Fruit fly (Drosophila melanogaster) whole organism, embryonic: ENCODE results near the gene CG1801.

Experiments used
- ATbp ChIP-seq: fragments of 200-800 bp; sonication (Bioruptor generic); optimal IDR thresholded peaks from 2 replicates; lab custom pipeline; 2017; ENCODE audit warnings: missing biosample characterization, mild to moderate bottlenecking, missing genetic modification characterization, missing genetic modification reagents
- Adf1 ChIP-seq: fragments of 200-800 bp; sonication (Bioruptor generic); IDR thresholded peaks from 2 replicates; pipeline ENCODE4 v1.3.6; 2022; ENCODE audit warnings: missing biosample characterization, missing genetic modification characterization
- Atf-2 ChIP-seq: fragments of 200-800 bp; sonication (Bioruptor generic); optimal IDR thresholded peaks from 2 replicates; lab custom pipeline; 2016; ENCODE audit warnings: missing biosample characterization, missing genetic modification characterization
- CG1024 ChIP-seq: fragments of 200-800 bp; sonication (Bioruptor generic); IDR thresholded peaks from 2 replicates; pipeline ENCODE4 v1.3.6; 2022; ENCODE audit warnings: missing biosample characterization, missing genetic modification characterization
- CG12391 ChIP-seq: fragments of 200-800 bp; sonication (Bioruptor generic); optimal IDR thresholded peaks from 3 replicates; lab custom pipeline; 2018; ENCODE audit warnings: missing biosample characterization, mild to moderate bottlenecking, missing genetic modification characterization, moderate library complexity
- CG12659 ChIP-seq: fragments of 200-800 bp; sonication (Bioruptor generic); optimal IDR thresholded peaks from 3 replicates; lab custom pipeline; 2017; ENCODE audit warnings: mild to moderate bottlenecking, missing biosample characterization, missing genetic modification reagents, missing genetic modification characterization
- CG13287 ChIP-seq: fragments of 200-800 bp; sonication (Bioruptor generic); IDR thresholded peaks from 2 replicates; pipeline ENCODE4 v1.3.6; 2022; ENCODE audit warnings: missing biosample characterization, missing genetic modification characterization; ENCODE audit not compliant: partially characterized antibody
- CG1529 ChIP-seq: fragments of 200-800 bp; sonication (Bioruptor generic); optimal IDR thresholded peaks from 3 replicates; lab custom pipeline; 2018; ENCODE audit warnings: missing biosample characterization, missing genetic modification characterization
- CG17186 ChIP-seq: fragments of 200-800 bp; sonication (Bioruptor generic); optimal IDR thresholded peaks from 3 replicates; lab custom pipeline; 2017; ENCODE audit warnings: missing biosample characterization, missing genetic modification reagents, missing genetic modification characterization
- CG18011 ChIP-seq: fragments of 200-800 bp; sonication (Bioruptor generic); optimal IDR thresholded peaks from 2 replicates; lab custom pipeline; 2017; ENCODE audit warnings: missing biosample characterization, missing genetic modification characterization, mild to moderate bottlenecking, moderate library complexity, missing genotype
- CG18764 ChIP-seq: fragments of 200-800 bp; sonication (Bioruptor generic); optimal IDR thresholded peaks from 3 replicates; lab custom pipeline; 2016; ENCODE audit warnings: missing biosample characterization, missing genetic modification characterization
- CG31365 ChIP-seq: fragments of 200-800 bp; sonication (Bioruptor generic); optimal IDR thresholded peaks from 2 replicates; lab custom pipeline; 2018; ENCODE audit warnings: missing biosample characterization, mild to moderate bottlenecking, missing genetic modification characterization
- CG32767 ChIP-seq: fragments of 200-800 bp; sonication (Bioruptor generic); IDR thresholded peaks from 2 replicates; pipeline ENCODE4 v1.3.6; 2022; ENCODE audit warnings: missing biosample characterization, missing genetic modification characterization
- CG33213 ChIP-seq: fragments of 200-800 bp; sonication (Bioruptor generic); optimal IDR thresholded peaks from 3 replicates; lab custom pipeline; 2016; ENCODE audit warnings: missing biosample characterization, missing genetic modification characterization
- CG3847 ChIP-seq: fragments of 200-800 bp; sonication (Bioruptor generic); IDR thresholded peaks from 2 replicates; pipeline ENCODE4 v1.3.6; 2022; ENCODE audit warnings: missing biosample characterization, missing genetic modification characterization
- CG4328 ChIP-seq: fragments of 200-800 bp; sonication (Bioruptor generic); optimal IDR thresholded peaks from 3 replicates; lab custom pipeline; 2017; ENCODE audit warnings: missing biosample characterization, missing genetic modification reagents, missing genetic modification characterization
- CG4404 ChIP-seq: fragments of 200-800 bp; sonication (Bioruptor generic); IDR thresholded peaks from 2 replicates; pipeline ENCODE4 v1.3.6; 2022; ENCODE audit warnings: missing biosample characterization, missing genetic modification characterization
- CG4424 ChIP-seq: fragments of 200-800 bp; sonication (Bioruptor generic); optimal IDR thresholded peaks from 3 replicates; lab custom pipeline; 2016; ENCODE audit warnings: missing biosample characterization, missing genetic modification characterization
- CG6654 ChIP-seq: fragments of 200-800 bp; sonication (Bioruptor generic); optimal IDR thresholded peaks from 2 replicates; lab custom pipeline; 2017; ENCODE audit warnings: missing biosample characterization, mild to moderate bottlenecking, missing genetic modification characterization
- CG8924 ChIP-seq: fragments of 200-800 bp; optimal IDR thresholded peaks from 3 replicates; lab custom pipeline; 2019; ENCODE audit warnings: missing biosample characterization, mild to moderate bottlenecking, missing genetic modification characterization, moderate library complexity
- CTCF ChIP-seq: fragments of 200-800 bp; sonication (Bioruptor generic); optimal IDR thresholded peaks from 2 replicates; lab custom pipeline; 2017; ENCODE audit warnings: missing biosample characterization, mild to moderate bottlenecking, missing genetic modification characterization, moderate library complexity
- CoRest ChIP-seq: fragments of 200-800 bp; sonication (Bioruptor generic); optimal IDR thresholded peaks from 3 replicates; lab custom pipeline; 2018; ENCODE audit warnings: missing biosample characterization, mild to moderate bottlenecking, missing genetic modification characterization, moderate library complexity
- Ets65A ChIP-seq: fragments of 200-800 bp; sonication (Bioruptor generic); peaks from one replicate; lab custom pipeline; 2016; ENCODE audit warnings: missing biosample characterization, missing genetic modification characterization
- Ets97D ChIP-seq: fragments of 200-800 bp; sonication (Bioruptor generic); optimal IDR thresholded peaks from 3 replicates; lab custom pipeline; 2016; ENCODE audit warnings: missing biosample characterization, missing genetic modification characterization
- Hr51 ChIP-seq, 2 experiments: fragments of 200-800 bp; sonication (Bioruptor generic); optimal IDR thresholded peaks; 2 replicates in 1 of 2; 3 replicates in 1 of 2; lab custom pipeline; 2016 to 2018; ENCODE audit warnings: missing biosample characterization in 2 of 2, missing genetic modification characterization in 2 of 2, mild to moderate bottlenecking in 1 of 2, moderate library complexity in 1 of 2
- Lpt ChIP-seq: fragments of >200 bp; optimal IDR thresholded peaks from 2 replicates; lab custom pipeline; 2018; ENCODE audit warnings: missing biosample characterization, missing genetic modification characterization
- MBD-R2 ChIP-seq: fragments of 200-800 bp; sonication (Bioruptor generic); IDR thresholded peaks from 2 replicates; pipeline ENCODE4 v1.3.6; 2022; ENCODE audit warnings: missing biosample characterization, missing genetic modification characterization
- Nf-YA ChIP-seq: fragments of 200-800 bp; sonication (Bioruptor generic); IDR thresholded peaks from 2 replicates; pipeline ENCODE4 v1.3.6; 2022; ENCODE audit warnings: missing biosample characterization, missing genetic modification characterization
- Oli ChIP-seq: fragments of 200-800 bp; sonication (Bioruptor generic); optimal IDR thresholded peaks from 2 replicates; lab custom pipeline; 2018; ENCODE audit warnings: missing biosample characterization, mild to moderate bottlenecking, missing genetic modification characterization, moderate library complexity
- Poxn ChIP-seq: fragments of 200-800 bp; sonication (Bioruptor generic); IDR thresholded peaks from 2 replicates; pipeline ENCODE4 v1.3.6; 2022; ENCODE audit warnings: missing biosample characterization, missing genetic modification characterization
- Sry-δ ChIP-seq: fragments of 200-800 bp; sonication (Bioruptor generic); optimal IDR thresholded peaks from 2 replicates; lab custom pipeline; 2016; ENCODE audit warnings: missing biosample characterization, missing genetic modification characterization
- Vsx1 ChIP-seq: fragments of 200-800 bp; sonication (Bioruptor generic); optimal IDR thresholded peaks from 2 replicates; lab custom pipeline; 2017; ENCODE audit warnings: missing biosample characterization, mild to moderate bottlenecking, missing genetic modification characterization, missing genetic modification reagents
- ara ChIP-seq: fragments of 200-800 bp; sonication (Bioruptor generic); IDR thresholded peaks from 2 replicates; pipeline ENCODE4 v1.3.6; 2022; ENCODE audit warnings: missing biosample characterization, missing genetic modification characterization
- ash1 ChIP-seq: fragments of 200-800 bp; sonication (Bioruptor generic); optimal IDR thresholded peaks from 2 replicates; lab custom pipeline; 2018; ENCODE audit warnings: missing biosample characterization, mild to moderate bottlenecking, missing genetic modification characterization
- bbx ChIP-seq: fragments of 200-800 bp; sonication (Bioruptor generic); IDR thresholded peaks from 2 replicates; pipeline ENCODE4 v1.3.6; 2022; ENCODE audit warnings: missing biosample characterization, missing genetic modification characterization; ENCODE audit not compliant: partially characterized antibody
- crp ChIP-seq, 2 experiments: fragments of 200-800 bp; sonication (Bioruptor generic); optimal IDR thresholded peaks; 2 replicates in 1 of 2; 3 replicates in 1 of 2; lab custom pipeline; 2017; ENCODE audit warnings: missing biosample characterization in 2 of 2, missing genetic modification characterization in 2 of 2, mild to moderate bottlenecking in 1 of 2, moderate library complexity in 1 of 2
- dmrt11E ChIP-seq: fragments of 200-800 bp; sonication (Bioruptor generic); optimal IDR thresholded peaks from 3 replicates; lab custom pipeline; 2018; ENCODE audit warnings: missing biosample characterization, mild to moderate bottlenecking, missing genetic modification characterization, moderate library complexity
- ems ChIP-seq: fragments of 200-800 bp; sonication (Bioruptor generic); optimal IDR thresholded peaks from 3 replicates; lab custom pipeline; 2016; ENCODE audit warnings: missing biosample characterization, missing genetic modification characterization
- ewg ChIP-seq: fragments of 200-800 bp; sonication (Bioruptor generic); optimal IDR thresholded peaks from 3 replicates; lab custom pipeline; 2017; ENCODE audit warnings: mild to moderate bottlenecking, missing biosample characterization, missing genetic modification reagents, missing genetic modification characterization
- fu2 ChIP-seq: fragments of 200-800 bp; sonication (Bioruptor generic); optimal IDR thresholded peaks from 2 replicates; lab custom pipeline; 2016; ENCODE audit warnings: missing biosample characterization, missing genetic modification characterization
- gcm2 ChIP-seq: fragments of 200-800 bp; sonication (Bioruptor generic); optimal IDR thresholded peaks from 2 replicates; lab custom pipeline; 2016; ENCODE audit warnings: missing biosample characterization, missing genetic modification characterization
- grn ChIP-seq: fragments of 200-800 bp; sonication (Bioruptor generic); optimal IDR thresholded peaks from 3 replicates; lab custom pipeline; 2017; ENCODE audit warnings: missing biosample characterization, missing genetic modification characterization
- her ChIP-seq: fragments of 200-800 bp; sonication (Bioruptor generic); optimal IDR thresholded peaks from 2 replicates; lab custom pipeline; 2016; ENCODE audit warnings: missing biosample characterization, missing genetic modification characterization
- pan ChIP-seq, 4 experiments: fragments of >200 bp in 3 of 4; fragments of 200-800 bp in 1 of 4; sonication (Bioruptor generic) in 1 of 4; optimal IDR thresholded peaks in 3 of 4; IDR thresholded peaks in 1 of 4; 2 replicates each; pipeline versions ENCODE4 v1.3.6 to Lab custom; 2017 to 2022; ENCODE audit warnings: missing biosample characterization in 2 of 4, missing genetic modification characterization in 2 of 4, mixed read lengths in 1 of 4
- ro ChIP-seq: fragments of 200-800 bp; sonication (Bioruptor generic); IDR thresholded peaks from 2 replicates; pipeline ENCODE4 v1.3.6; 2022; ENCODE audit warnings: missing biosample characterization, missing genetic modification characterization
- run ChIP-seq: fragments of 200-800 bp; sonication (Bioruptor generic); optimal IDR thresholded peaks from 3 replicates; lab custom pipeline; 2018; ENCODE audit warnings: missing biosample characterization, mild to moderate bottlenecking, missing genetic modification characterization
- sc ChIP-seq, 3 experiments: fragments of >200 bp in 2 of 3; fragments of 200-800 bp in 1 of 3; sonication (Bioruptor generic) in 1 of 3; optimal IDR thresholded peaks; 2 replicates in 2 of 3; 3 replicates in 1 of 3; lab custom pipeline; 2017; ENCODE audit warnings: mild to moderate bottlenecking in 1 of 3, missing biosample characterization in 1 of 3, missing genetic modification characterization in 1 of 3, missing genetic modification reagents in 1 of 3
- sima ChIP-seq: fragments of 200-800 bp; sonication (Bioruptor generic); optimal IDR thresholded peaks from 2 replicates; lab custom pipeline; 2016; ENCODE audit warnings: missing biosample characterization, missing genetic modification characterization
- vfl ChIP-seq: fragments of 200-800 bp; sonication (Bioruptor generic); optimal IDR thresholded peaks from 2 replicates; lab custom pipeline; 2016; ENCODE audit warnings: missing biosample characterization, missing genetic modification characterization

The CG1801 gene

DNA sequence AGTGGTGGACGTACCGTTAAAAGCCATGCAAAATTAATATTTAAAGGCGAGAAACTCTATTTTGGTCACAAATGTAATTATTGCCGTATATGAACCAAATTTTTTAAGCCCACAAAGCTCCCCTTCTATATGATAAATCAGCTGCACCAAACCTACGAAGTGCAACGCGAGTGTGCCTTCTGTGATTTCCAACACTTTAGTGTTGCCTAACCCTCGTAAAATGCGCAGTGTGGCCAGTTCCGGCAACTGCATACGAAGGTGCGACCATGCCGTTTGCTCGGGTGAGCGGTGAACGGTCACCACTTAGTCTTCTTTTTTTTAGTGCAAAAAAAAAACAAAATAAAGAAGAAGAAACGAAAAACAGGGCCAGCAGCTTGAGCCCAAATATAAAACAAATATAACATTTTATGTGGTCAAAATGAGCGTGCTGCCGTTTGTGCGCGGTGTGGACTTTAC is 22.2 kb upstream of the CG1801 start, which contains the start of the genes tty and fliI (continued):
- TF ChIP-seq ATbp (GFP tag; lab: Kevin White, UChicago) (peak; percentile 73), MBD-R2 (peak; percentile 89), Sry-δ (GFP tag; lab: Kevin White, UChicago) (peak; percentile 61), Poxn (0 out of 2 replicates have a peak, but pooled peaks have one; percentile 42), ara (peak; percentile 88), CG18764 (GFP tag; lab: Kevin White, UChicago) (peak; percentile 68), CG3847 (GFP tag; lab: Robert Waterston, UW) (peak; percentile 92), CG18011 (GFP tag; lab: Kevin White, UChicago) (peak; percentile 69), Lpt (GFP tag; lab: Kevin White, UChicago) (no peak), CG32767 (GFP tag; lab: Robert Waterston, UW) (peak; percentile 74), CoRest (tag; lab: Kevin White, UChicago) (peak; percentile 80), CG31365 (tag; lab: Kevin White, UChicago) (no peak), gcm2 (GFP tag; lab: Kevin White, UChicago) (peak; percentile 20), dmrt11E (tag; lab: Kevin White, UChicago) (peak; percentile 65), CTCF (GFP tag; lab: Kevin White, UChicago) (peak; percentile 35), CG8924 (peak; percentile 57), CG4328 (GFP tag; lab: Kevin White, UChicago) (no peak), grn (GFP tag; lab: Kevin White, UChicago) (no peak), ash1 (GFP tag; lab: Kevin White, UChicago) (no peak), vfl (GFP tag; lab: Kevin White, UChicago) (peak; percentile 70), ewg (GFP tag; lab: Kevin White, UChicago) (peak; percentile 71), Ets97D (GFP tag; lab: Kevin White, UChicago) (peak; percentile 86), CG13287 (peak; percentile 14; the same call in 1 of the 2 replicates), crp (GFP tag; optimal IDR thresholded peaks at IDR 0.05; lab: Kevin White, UChicago) (peak in 1 of 2 experiments; percentile 56), run (tag; lab: Kevin White, UChicago) (peak; percentile 20), CG4404 (peak; percentile 83), CG6654 (GFP tag; lab: Kevin White, UChicago) (peak; percentile 36), Ets65A (peak; percentile 99), ems (GFP tag; lab: Kevin White, UChicago) (peak; percentile 80), Adf1 (GFP tag; lab: Robert Waterston, UW) (peak; percentile 49), Nf-YA (GFP tag; lab: Robert Waterston, UW) (peak; percentile 77; the same call in 1 of the 2 replicates), her (peak; percentile 75), CG1024 (GFP tag; lab: Robert Waterston, UW) (peak; percentile 72), CG12659 (GFP tag; lab: Kevin White, UChicago) (peak; percentile 88), bbx (GFP tag; lab: Robert Waterston, UW) (peak; percentile 20; the same call in 1 of the 2 replicates), CG1529 (peak; percentile 58), Atf-2 (GFP tag; lab: Kevin White, UChicago) (peak; percentile 67), pan (optimal IDR thresholded peaks at IDR 0.05; lab: Kevin White, UChicago) (no peak), pan (GFP tag; optimal IDR thresholded peaks at IDR 0.05 in 1 of 2, IDR thresholded peaks at IDR 0.05 in 1 of 2) (peak in 1 of 2 experiments; percentile 90), Oli (peak; percentile 69), CG33213 (GFP tag; lab: Kevin White, UChicago) (peak; percentile 89), sima (peak; percentile 21), sc (optimal IDR thresholded peaks at IDR 0.05; lab: Kevin White, UChicago) (no peak), sc (GFP tag; optimal IDR thresholded peaks at IDR 0.05; lab: Kevin White, UChicago) (peak; percentile 62), Hr51 (GFP tag; optimal IDR thresholded peaks at IDR 0.05; lab: Kevin White, UChicago) (peak; percentile 76 to 83), CG12391 (peak; percentile 80), Vsx1 (GFP tag; lab: Kevin White, UChicago) (peak; percentile 74), CG17186 (GFP tag; lab: Kevin White, UChicago) (peak; percentile 68), CG4424 (peak; percentile 65), fu2 (peak; percentile 76), ro (peak; percentile 65)
